Worm (Caenorhabditis elegans) whole organism, early embryonic: ENCODE data around the gene nprl-3.

ENCODE experiments used
- F13C5.2 ChIP-seq: sonication (generic microtip); optimal IDR thresholded peaks from 2 replicates; lab custom pipeline; 2017; ENCODE audit warnings: mild to moderate bottlenecking, missing genetic modification characterization, inconsistent platforms, missing compliant biosample characterization
- ama-1 ChIP-seq: fragments of 150-350 bp; optimal IDR thresholded peaks from 2 replicates; lab custom pipeline; 2014
- ets-7 ChIP-seq: sonication (generic microtip); optimal IDR thresholded peaks from 2 replicates; lab custom pipeline; 2016; ENCODE audit warnings: missing genotype, missing genetic modification characterization, missing compliant biosample characterization
- flt-1 ChIP-seq: fragments of 200-800 bp; sonication (Bioruptor generic); IDR thresholded peaks from 2 replicates; pipeline ENCODE4 v1.3.6; 2022; ENCODE audit warnings: missing genetic modification characterization, missing compliant biosample characterization
- hmg-4 ChIP-seq: fragments of 200-800 bp; sonication (Bioruptor generic); optimal IDR thresholded peaks from 2 replicates; lab custom pipeline; 2018; ENCODE audit warnings: mild to moderate bottlenecking, missing genetic modification characterization, missing compliant biosample characterization
- pes-1 ChIP-seq: fragments of 200-800 bp; sonication (Bioruptor generic); IDR thresholded peaks from 2 replicates; pipeline ENCODE4 v1.3.6; 2022; ENCODE audit warnings: missing genetic modification reagents, missing genetic modification characterization, missing compliant biosample characterization
- sea-1 ChIP-seq: fragments of 200-800 bp; sonication (Bioruptor generic); conservative IDR thresholded peaks from 2 replicates; pipeline ENCODE4 v1.3.6; 2022; ENCODE audit warnings: missing genetic modification characterization, missing compliant biosample characterization

DNA sequence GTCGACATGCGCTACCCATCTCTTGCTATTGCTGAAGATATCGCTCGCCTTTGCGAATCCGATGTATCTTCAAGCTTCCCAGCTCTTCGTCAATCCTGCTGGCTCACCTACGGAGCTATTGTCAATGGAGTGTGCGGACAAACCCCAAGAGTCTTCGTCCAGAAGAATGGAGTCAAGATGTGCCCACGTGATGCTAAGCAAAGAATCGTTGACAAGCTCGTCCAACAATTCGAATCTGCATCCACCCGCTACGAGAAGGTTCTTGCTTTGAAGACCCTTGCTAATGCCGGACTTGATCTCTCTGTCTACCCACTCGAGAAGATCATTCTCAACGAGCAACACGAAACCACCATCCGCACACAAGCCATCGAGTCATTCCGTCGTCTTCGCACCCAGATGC lies 34.6 kb upstream of the nprl-3 start:
- TF ChIP-seq ama-1 (lab: Kevin White, UChicago) = no peak
- TF ChIP-seq F13C5.2 = no peak
- no peak for TF ChIP-seq ets-7 (tag; lab: Kevin White, UChicago)
- TF ChIP-seq pes-1 = no peak
- TF ChIP-seq flt-1 (GFP tag; lab: Robert Waterston, UW) = no peak
- no peak for TF ChIP-seq sea-1 (GFP tag; lab: Robert Waterston, UW)
- no peak for TF ChIP-seq hmg-4 (GFP tag; lab: Kevin White, UChicago)
